Fruit fly (Drosophila melanogaster) whole organism, pupa: ENCODE results near the gene hang.

ENCODE experiments used
- CG10348 ChIP-seq: fragments of 200-800 bp; sonication (Bioruptor generic); IDR thresholded peaks from 2 replicates; pipeline ENCODE4 v1.3.6; 2022; ENCODE audit warnings: missing biosample characterization, missing genetic modification characterization
- CG13204 ChIP-seq: fragments of 200-800 bp; sonication (Bioruptor generic); optimal IDR thresholded peaks from 2 replicates; lab custom pipeline; 2018; ENCODE audit warnings: missing biosample characterization, mild to moderate bottlenecking, missing genetic modification characterization, moderate library complexity
- CG14655 ChIP-seq: fragments of 200-800 bp; sonication (Bioruptor generic); optimal IDR thresholded peaks from 3 replicates; lab custom pipeline; 2017; ENCODE audit warnings: mild to moderate bottlenecking, missing biosample characterization, missing genetic modification reagents, missing genetic modification characterization
- CG4496 ChIP-seq: fragments of 200-800 bp; sonication (Bioruptor generic); IDR thresholded peaks from 3 replicates; pipeline ENCODE4 v1.3.6; 2022; ENCODE audit warnings: missing biosample characterization, missing genetic modification characterization
- CG8159 ChIP-seq: fragments of 200-800 bp; sonication (Bioruptor generic); optimal IDR thresholded peaks from 3 replicates; lab custom pipeline; 2018; ENCODE audit warnings: missing biosample characterization, mild to moderate bottlenecking, missing genetic modification characterization, moderate library complexity
- CG9948 ChIP-seq: fragments of 200-800 bp; sonication (Bioruptor generic); optimal IDR thresholded peaks from 2 replicates; lab custom pipeline; 2018; ENCODE audit warnings: missing biosample characterization, mild to moderate bottlenecking, missing genetic modification characterization, moderate library complexity
- EcR ChIP-seq: fragments of 200-800 bp; sonication (Bioruptor generic); optimal IDR thresholded peaks from 3 replicates; lab custom pipeline; 2019; ENCODE audit warnings: missing biosample characterization, missing genetic modification characterization, mild to moderate bottlenecking, moderate library complexity, missing genetic modification reagents
- Ets98B ChIP-seq: fragments of 200-800 bp; sonication (Bioruptor generic); IDR thresholded peaks from 2 replicates; pipeline ENCODE4 v1.3.6; 2022; ENCODE audit warnings: missing biosample characterization, missing genetic modification characterization
- fd96Ca ChIP-seq: fragments of 200-800 bp; sonication (Bioruptor generic); IDR thresholded peaks from 3 replicates; pipeline ENCODE4 v1.3.6; 2022; ENCODE audit warnings: missing biosample characterization, missing genetic modification characterization
- gl ChIP-seq: fragments of 200-800 bp; sonication (Bioruptor generic); optimal IDR thresholded peaks from 2 replicates; lab custom pipeline; 2018; ENCODE audit warnings: missing biosample characterization, mild to moderate bottlenecking, missing genetic modification characterization

- TF ChIP-seq CG9948 (tag; lab: Kevin White, UChicago): no peak
- TF ChIP-seq CG8159 (tag; lab: Kevin White, UChicago): no peak
- TF ChIP-seq EcR (GFP tag; lab: Kevin White, UChicago): no peak
- no peak for TF ChIP-seq CG13204
- no peak for TF ChIP-seq gl (tag; lab: Kevin White, UChicago)
- no peak for TF ChIP-seq CG14655 (GFP tag; lab: Kevin White, UChicago)
- TF ChIP-seq CG4496 (GFP tag; lab: Robert Waterston, UW): no peak
- no peak for TF ChIP-seq Ets98B (GFP tag; lab: Robert Waterston, UW)
- TF ChIP-seq CG10348 (GFP tag; lab: Robert Waterston, UW): no peak
- TF ChIP-seq fd96Ca: no peak
These were observed 17.8 kb upstream of the hang start, which contains the start of gene CG9981 for dm6 chrX:16404803-16405202.
